Worm (Caenorhabditis elegans) whole organism, L4/young adult: ENCODE measurements around the gene T11G6.3.
A peak's percentile ranks its signal among the peaks of the same experiment; 100 is the strongest.

Experiments used
- W03F9.2 ChIP-seq: fragments of 150-350 bp; optimal IDR thresholded peaks from 2 replicates; lab custom pipeline; 2014; ENCODE audit warnings: missing biosample characterization, missing genetic modification characterization
- dao-5 ChIP-seq: sonication (generic microtip); optimal IDR thresholded peaks from 2 replicates; lab custom pipeline; 2016; ENCODE audit warnings: missing genotype, missing genetic modification characterization, moderate library complexity, missing compliant biosample characterization
- him-1 ChIP-seq: sonication (generic microtip); optimal IDR thresholded peaks from 2 replicates; lab custom pipeline; 2016; ENCODE audit warnings: missing genotype, missing genetic modification reagents, missing genetic modification characterization, missing compliant biosample characterization

T11G6.3 gene

ce11 chrIV:10854042-10854441 is 995 bp downstream of the T11G6.3 start:
- TF ChIP-seq dao-5 (tag; lab: Kevin White, UChicago) (no peak), W03F9.2 (tag; lab: Kevin White, UChicago) (no peak), him-1 (tag; lab: Kevin White, UChicago) (no peak)

- TF ChIP-seq W03F9.2 (tag; lab: Kevin White, UChicago) (no peak), him-1 (tag; lab: Kevin White, UChicago) (no peak), dao-5 (tag; lab: Kevin White, UChicago) (no peak)
Observed at ce11 chrIV:10852403-10852802, 2.6 kb downstream of the T11G6.3 start.

- no peak for TF ChIP-seq dao-5 (tag; lab: Kevin White, UChicago)
- TF ChIP-seq him-1 (tag; lab: Kevin White, UChicago) = no peak
- no peak for TF ChIP-seq W03F9.2 (tag; lab: Kevin White, UChicago)
Observed at ce11 chrIV:10851833-10852232, 3.2 kb downstream of the T11G6.3 start, which contains the start of gene T11G6.4. Gene T11G6.4, minus strand, starts transcription at chrIV:10851933.

- TF ChIP-seq him-1 (tag; lab: Kevin White, UChicago) (no peak), W03F9.2 (tag; lab: Kevin White, UChicago) (no peak), dao-5 (tag; lab: Kevin White, UChicago) (no peak)
Observed at ce11 chrIV:10851136-10851535, 3.9 kb downstream of the T11G6.3 start.

ce11 chrIV:10842705-10843364 is 12.2 kb downstream of the T11G6.3 start, which contains the start of gene T11G6.5:
Gene T11G6.5, minus strand, starts transcription at chrIV:10842755.
- TF ChIP-seq dao-5 (tag; lab: Kevin White, UChicago) (no peak), him-1 (tag; lab: Kevin White, UChicago) (no peak), W03F9.2 (tag; lab: Kevin White, UChicago) (no peak)

- TF ChIP-seq W03F9.2 (tag; lab: Kevin White, UChicago) = no peak
- no peak for TF ChIP-seq dao-5 (tag; lab: Kevin White, UChicago)
- no peak for TF ChIP-seq him-1 (tag; lab: Kevin White, UChicago)
Observed at ce11 chrIV:10842232-10842631, 12.8 kb downstream of the T11G6.3 start.

ce11 chrIV:10832148-10832547 is 22.9 kb downstream of the T11G6.3 start, which contains the start of gene best-15:
Gene best-15, minus strand, starts transcription at chrIV:10832248.
- TF ChIP-seq dao-5 (tag; lab: Kevin White, UChicago) = no peak
- TF ChIP-seq W03F9.2 (tag; lab: Kevin White, UChicago) = no peak
- no peak for TF ChIP-seq him-1 (tag; lab: Kevin White, UChicago)

ce11 chrIV:10828049-10828448 is 27.0 kb downstream of the T11G6.3 start, which contains the start of gene npax-3:
Gene npax-3, minus strand, starts transcription at chrIV:10828149.
- no peak for TF ChIP-seq W03F9.2 (tag; lab: Kevin White, UChicago)
- TF ChIP-seq dao-5 (tag; lab: Kevin White, UChicago) = no peak
- no peak for TF ChIP-seq him-1 (tag; lab: Kevin White, UChicago)

ce11 chrIV:10826029-10826428 is 29.0 kb downstream of the T11G6.3 start:
- TF ChIP-seq him-1 (tag; lab: Kevin White, UChicago) = peak; percentile 69
- no peak for TF ChIP-seq W03F9.2 (tag; lab: Kevin White, UChicago)
- TF ChIP-seq dao-5 (tag; lab: Kevin White, UChicago) = no peak

ce11 chrIV:10825383-10825782 is 29.7 kb downstream of the T11G6.3 start:
- no peak for TF ChIP-seq dao-5 (tag; lab: Kevin White, UChicago)
- no peak for TF ChIP-seq him-1 (tag; lab: Kevin White, UChicago)
- no peak for TF ChIP-seq W03F9.2 (tag; lab: Kevin White, UChicago)

- TF ChIP-seq W03F9.2 (tag; lab: Kevin White, UChicago) (peak; percentile 39), him-1 (tag; lab: Kevin White, UChicago) (peak; percentile 65), dao-5 (tag; lab: Kevin White, UChicago) (peak; percentile 57)
Observed at ce11 chrIV:10821672-10822304, 33.2 kb downstream of the T11G6.3 start.

ce11 chrIV:10820837-10821671 is 34.0 kb downstream of the T11G6.3 start:
- TF ChIP-seq him-1 (tag; lab: Kevin White, UChicago) (no peak), dao-5 (tag; lab: Kevin White, UChicago) (no peak), W03F9.2 (tag; lab: Kevin White, UChicago) (no peak)

- TF ChIP-seq dao-5 (tag; lab: Kevin White, UChicago) = no peak
Observed at ce11 chrIV:10820114-10820513, 34.9 kb downstream of the T11G6.3 start.
